Fruit fly (Drosophila melanogaster): ENCODE results near the gene CG14445.

DNA sequence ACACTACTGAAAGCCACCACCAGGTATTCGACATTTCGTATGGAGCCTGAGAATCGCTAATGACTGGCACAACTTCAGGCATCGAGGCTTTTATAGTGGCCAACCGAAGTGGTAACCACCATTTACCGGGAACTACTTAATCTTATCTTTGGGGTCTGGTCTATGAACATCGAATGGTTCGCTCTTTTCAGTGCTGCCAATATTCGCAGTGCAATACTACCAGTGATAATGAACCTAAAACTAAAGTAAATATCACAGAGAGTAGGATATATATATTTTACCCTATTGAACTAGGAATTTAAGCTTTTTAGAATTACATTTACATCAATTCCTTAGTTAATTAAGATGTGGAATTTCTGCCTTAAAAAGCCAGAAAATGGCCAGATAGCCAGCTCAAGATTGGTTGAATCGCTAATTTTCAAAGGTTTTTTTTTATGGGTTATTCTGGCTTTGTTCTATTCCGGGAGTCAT is 34.6 kb upstream of the CG14445 start, which contains the start of gene vanin-like:
- no peak for TF ChIP-seq CG2199 (GFP tag; IDR thresholded peaks at IDR 0.05)
- no peak for TF ChIP-seq Blimp-1 (GFP tag; optimal IDR thresholded peaks at IDR 0.05)
- TF ChIP-seq hkb (optimal IDR thresholded peaks at IDR 0.05): no peak
- no peak for TF ChIP-seq hkb (GFP tag; IDR thresholded peaks at IDR 0.05)
- no peak for TF ChIP-seq mirr (GFP tag; optimal IDR thresholded peaks at IDR 0.05)
- TF ChIP-seq Lpt (GFP tag; optimal IDR thresholded peaks at IDR 0.05): no peak
- no peak for TF ChIP-seq CG3995 (GFP tag; optimal IDR thresholded peaks at IDR 0.05)
- no peak for TF ChIP-seq CG4282 (GFP tag; optimal IDR thresholded peaks at IDR 0.05)

Measured in whole organism, embryonic.